Worm (Caenorhabditis elegans) whole organism, young adult: ENCODE measurements around the gene R05G6.5.

Experiments
- B0019.2 ChIP-seq: fragments of 200-800 bp; sonication (Bioruptor generic); conservative IDR thresholded peaks from 2 replicates; pipeline ENCODE4 v1.3.6; 2022; ENCODE audit warnings: missing genetic modification reagents, missing genetic modification characterization, missing compliant biosample characterization
- B0035.1 ChIP-seq: sonication (generic microtip); optimal IDR thresholded peaks from 2 replicates; lab custom pipeline; 2016; ENCODE audit warnings: missing genetic modification characterization, mild to moderate bottlenecking, missing compliant biosample characterization, missing genotype, missing genetic modification reagents
- B0336.3 ChIP-seq: fragments of 200-800 bp; sonication (Bioruptor generic); IDR thresholded peaks from 2 replicates; pipeline ENCODE4 v1.3.6; 2022; ENCODE audit warnings: missing genetic modification characterization, missing compliant biosample characterization
- C17E4.6 ChIP-seq: fragments of 200-800 bp; sonication (Bioruptor generic); IDR thresholded peaks from 2 replicates; pipeline ENCODE4 v1.3.6; 2022; ENCODE audit warnings: missing genetic modification reagents, missing genetic modification characterization, missing compliant biosample characterization
- D2030.7 ChIP-seq: fragments of 200-800 bp; sonication (Bioruptor generic); IDR thresholded peaks from 2 replicates; pipeline ENCODE4 v1.3.6; 2022; ENCODE audit warnings: missing genetic modification reagents, missing genetic modification characterization, missing compliant biosample characterization
- F10E7.11 ChIP-seq: sonication (generic microtip); optimal IDR thresholded peaks from 2 replicates; lab custom pipeline; 2017; ENCODE audit warnings: mild to moderate bottlenecking, missing genetic modification characterization, moderate library complexity, missing compliant biosample characterization
- F22D6.2 ChIP-seq: sonication (generic microtip); optimal IDR thresholded peaks from 2 replicates; lab custom pipeline; 2016; ENCODE audit warnings: mild to moderate bottlenecking, missing genetic modification characterization, missing compliant biosample characterization
- F37B4.10 ChIP-seq: fragments of 200-800 bp; sonication (Bioruptor generic); IDR thresholded peaks from 2 replicates; pipeline ENCODE4 v1.3.6; 2022; ENCODE audit warnings: missing genetic modification characterization, missing compliant biosample characterization
- F55B11.4 ChIP-seq: sonication (generic microtip); optimal IDR thresholded peaks from 2 replicates; lab custom pipeline; 2016; ENCODE audit warnings: missing compliant biosample characterization, missing genetic modification characterization, borderline replicate concordance; ENCODE audit not compliant: insufficient read depth
- F57A8.1 ChIP-seq: fragments of 200-800 bp; sonication (Bioruptor generic); optimal IDR thresholded peaks from 2 replicates; lab custom pipeline; 2018; ENCODE audit warnings: mild to moderate bottlenecking, missing genetic modification characterization, moderate library complexity, missing compliant biosample characterization
- Y53G8AR.9 ChIP-seq: fragments of 200-800 bp; sonication (Bioruptor generic); conservative IDR thresholded peaks from 2 replicates; pipeline ENCODE4 v1.3.6; 2022; ENCODE audit warnings: missing genetic modification reagents, missing genetic modification characterization, missing compliant biosample characterization
- Y79H2A.3 ChIP-seq: fragments of 200-800 bp; sonication (Bioruptor generic); conservative IDR thresholded peaks from 2 replicates; pipeline ENCODE4 v1.3.6; 2022; ENCODE audit warnings: missing genetic modification reagents, missing genetic modification characterization, missing compliant biosample characterization
- aptf-2 ChIP-seq: fragments of 200-800 bp; sonication (Bioruptor generic); conservative IDR thresholded peaks from 2 replicates; pipeline ENCODE4 v1.3.6; 2022; ENCODE audit warnings: missing genetic modification reagents, missing genetic modification characterization, missing compliant biosample characterization
- attf-5 ChIP-seq: fragments of 200-800 bp; sonication (Bioruptor generic); optimal IDR thresholded peaks from 2 replicates; lab custom pipeline; 2018; ENCODE audit warnings: mild to moderate bottlenecking, missing genetic modification characterization, missing compliant biosample characterization
- bed-2 ChIP-seq: fragments of 200-800 bp; sonication (Bioruptor generic); IDR thresholded peaks from 2 replicates; pipeline ENCODE4 v1.3.6; 2022; ENCODE audit warnings: missing genetic modification reagents, missing genetic modification characterization, missing compliant biosample characterization
- ceh-58 ChIP-seq: fragments of 200-800 bp; sonication (Bioruptor generic); IDR thresholded peaks from 2 replicates; pipeline ENCODE4 v1.3.6; 2022; ENCODE audit warnings: missing genetic modification characterization, missing compliant biosample characterization
- chd-7 ChIP-seq: sonication (generic microtip); optimal IDR thresholded peaks from 2 replicates; lab custom pipeline; 2016; ENCODE audit warnings: mild to moderate bottlenecking, missing genetic modification characterization, moderate library complexity, missing compliant biosample characterization
- die-1 ChIP-seq: sonication (generic microtip); optimal IDR thresholded peaks from 2 replicates; lab custom pipeline; 2016; ENCODE audit warnings: missing genotype, mild to moderate bottlenecking, missing genetic modification characterization, missing compliant biosample characterization
- dpff-1 ChIP-seq: sonication (generic microtip); optimal IDR thresholded peaks from 2 replicates; lab custom pipeline; 2017; ENCODE audit warnings: mild to moderate bottlenecking, missing genetic modification characterization, missing compliant biosample characterization
- dpl-1 ChIP-seq: fragments of 150-350 bp; optimal IDR thresholded peaks from 2 replicates; lab custom pipeline; 2014; ENCODE audit warnings: missing biosample characterization, missing genetic modification reagents, missing genetic modification characterization
- egl-18 ChIP-seq: fragments of 200-800 bp; sonication (Bioruptor generic); IDR thresholded peaks from 2 replicates; pipeline ENCODE4 v1.3.6; 2022; ENCODE audit warnings: missing genetic modification reagents, missing genetic modification characterization, missing compliant biosample characterization
- egrh-3 ChIP-seq: fragments of 200-800 bp; sonication (Bioruptor generic); IDR thresholded peaks from 2 replicates; pipeline ENCODE4 v1.3.6; 2022; ENCODE audit warnings: missing genetic modification reagents, missing genetic modification characterization, missing compliant biosample characterization
- ekl-4 ChIP-seq: fragments of 200-800 bp; sonication (Bioruptor generic); IDR thresholded peaks from 2 replicates; pipeline ENCODE4 v1.3.6; 2022; ENCODE audit warnings: missing genetic modification reagents, missing genetic modification characterization, missing compliant biosample characterization
- fkh-3 ChIP-seq: sonication (generic microtip); optimal IDR thresholded peaks from 2 replicates; lab custom pipeline; 2016; ENCODE audit warnings: mild to moderate bottlenecking, missing genetic modification characterization, missing compliant biosample characterization
- hlh-12 ChIP-seq: sonication (generic microtip); optimal IDR thresholded peaks from 2 replicates; lab custom pipeline; 2016; ENCODE audit warnings: missing genetic modification characterization, missing compliant biosample characterization
- hlh-26 ChIP-seq: fragments of 200-800 bp; sonication (Bioruptor generic); conservative IDR thresholded peaks from 2 replicates; pipeline ENCODE4 v1.3.6; 2022; ENCODE audit warnings: missing genetic modification reagents, missing genetic modification characterization, missing compliant biosample characterization
- hmg-1.2 ChIP-seq: fragments of 200-800 bp; sonication (Bioruptor generic); IDR thresholded peaks from 2 replicates; pipeline ENCODE4 v1.3.6; 2022; ENCODE audit warnings: missing genetic modification reagents, missing genetic modification characterization, missing compliant biosample characterization
- hsf-1 ChIP-seq: fragments of 200-800 bp; sonication (Bioruptor generic); IDR thresholded peaks from 2 replicates; pipeline ENCODE4 v1.3.6; 2022; ENCODE audit warnings: missing genetic modification reagents, missing genetic modification characterization, missing compliant biosample characterization
- let-526 ChIP-seq: fragments of 200-800 bp; sonication (Bioruptor generic); IDR thresholded peaks from 2 replicates; pipeline ENCODE4 v1.3.6; 2022; ENCODE audit warnings: missing genetic modification reagents, missing genetic modification characterization, missing compliant biosample characterization
- lin-54 ChIP-seq: fragments of 200-800 bp; sonication (Bioruptor generic); optimal IDR thresholded peaks from 2 replicates; lab custom pipeline; 2018; ENCODE audit warnings: mild to moderate bottlenecking, missing genetic modification characterization, missing compliant biosample characterization
- madf-6 ChIP-seq: fragments of 200-800 bp; sonication (Bioruptor generic); IDR thresholded peaks from 2 replicates; pipeline ENCODE4 v1.3.6; 2022; ENCODE audit warnings: missing genetic modification reagents, missing genetic modification characterization, missing compliant biosample characterization
- madf-8 ChIP-seq: fragments of 200-800 bp; sonication (Bioruptor generic); conservative IDR thresholded peaks from 2 replicates; pipeline ENCODE4 v1.3.6; 2022; ENCODE audit warnings: missing genetic modification reagents, missing genetic modification characterization, missing compliant biosample characterization
- mcd-1 ChIP-seq: fragments of 200-800 bp; sonication (Bioruptor generic); IDR thresholded peaks from 2 replicates; pipeline ENCODE4 v1.3.6; 2022; ENCODE audit warnings: missing genetic modification reagents, missing genetic modification characterization, missing compliant biosample characterization
- mxl-1 ChIP-seq: sonication (generic microtip); optimal IDR thresholded peaks from 2 replicates; lab custom pipeline; 2016; ENCODE audit warnings: missing genetic modification characterization, missing compliant biosample characterization
- nfyb-1 ChIP-seq: fragments of 200-800 bp; sonication (Bioruptor generic); IDR thresholded peaks from 2 replicates; pipeline ENCODE4 v1.3.6; 2022; ENCODE audit warnings: missing genetic modification reagents, missing genetic modification characterization, missing compliant biosample characterization
- nhr-120 ChIP-seq: fragments of 200-800 bp; sonication (Bioruptor generic); IDR thresholded peaks from 2 replicates; pipeline ENCODE4 v1.3.6; 2022; ENCODE audit warnings: missing genetic modification characterization, missing compliant biosample characterization
- nhr-27 ChIP-seq: fragments of 200-800 bp; sonication (Bioruptor generic); optimal IDR thresholded peaks from 2 replicates; lab custom pipeline; 2018; ENCODE audit warnings: mild to moderate bottlenecking, missing genetic modification characterization, moderate library complexity, missing compliant biosample characterization
- nhr-80 ChIP-seq: sonication (generic microtip); optimal IDR thresholded peaks from 2 replicates; lab custom pipeline; 2016; ENCODE audit warnings: missing genetic modification characterization, missing compliant biosample characterization
- snpc-3.4 ChIP-seq: sonication (generic microtip); optimal IDR thresholded peaks from 2 replicates; lab custom pipeline; 2017; ENCODE audit warnings: missing genetic modification characterization, mild to moderate bottlenecking, missing compliant biosample characterization, antibody characterized with exemption, moderate library complexity, missing genotype, missing genetic modification reagents
- snpc-4 ChIP-seq, 5 experiments: fragments of 150-350 bp in 1 of 5; sonication (generic microtip) in 4 of 5; optimal IDR thresholded peaks; 2 replicates each; lab custom pipeline; 2014 to 2018; ENCODE audit warnings: missing genetic modification characterization in 5 of 5, missing biosample characterization in 3 of 5, antibody characterized with exemption in 2 of 5, mild to moderate bottlenecking in 2 of 5, missing compliant biosample characterization in 2 of 5, missing genotype in 2 of 5, moderate library complexity in 2 of 5, missing genetic modification reagents in 1 of 5
- sptf-2 ChIP-seq: fragments of 200-800 bp; sonication (Bioruptor generic); optimal IDR thresholded peaks from 2 replicates; lab custom pipeline; 2018; ENCODE audit warnings: mild to moderate bottlenecking, missing genetic modification characterization, missing compliant biosample characterization
- tbx-9 ChIP-seq: sonication (generic microtip); optimal IDR thresholded peaks from 2 replicates; lab custom pipeline; 2016; ENCODE audit warnings: borderline replicate concordance, missing genetic modification characterization, inconsistent platforms, missing compliant biosample characterization
- xnd-1 ChIP-seq: sonication (generic microtip); optimal IDR thresholded peaks from 2 replicates; lab custom pipeline; 2016; ENCODE audit warnings: missing genotype, missing genetic modification reagents, missing genetic modification characterization, missing compliant biosample characterization
- zfh-2 ChIP-seq: fragments of 200-800 bp; sonication (Bioruptor generic); conservative IDR thresholded peaks from 2 replicates; pipeline ENCODE4 v1.3.6; 2022; ENCODE audit warnings: missing genetic modification reagents, missing genetic modification characterization, missing compliant biosample characterization
- zim-3 ChIP-seq: sonication (generic microtip); optimal IDR thresholded peaks from 2 replicates; lab custom pipeline; 2017; ENCODE audit warnings: mild to moderate bottlenecking, missing genetic modification characterization, moderate library complexity, missing compliant biosample characterization
- ztf-22 ChIP-seq: fragments of 200-800 bp; sonication (Bioruptor generic); optimal IDR thresholded peaks from 2 replicates; lab custom pipeline; 2018; ENCODE audit warnings: mild to moderate bottlenecking, missing genetic modification characterization, moderate library complexity, missing compliant biosample characterization
- ztf-3 ChIP-seq: fragments of 200-800 bp; sonication (Bioruptor generic); optimal IDR thresholded peaks from 2 replicates; lab custom pipeline; 2018; ENCODE audit warnings: mild to moderate bottlenecking, missing genetic modification characterization, missing compliant biosample characterization

The R05G6.5 gene

DNA sequence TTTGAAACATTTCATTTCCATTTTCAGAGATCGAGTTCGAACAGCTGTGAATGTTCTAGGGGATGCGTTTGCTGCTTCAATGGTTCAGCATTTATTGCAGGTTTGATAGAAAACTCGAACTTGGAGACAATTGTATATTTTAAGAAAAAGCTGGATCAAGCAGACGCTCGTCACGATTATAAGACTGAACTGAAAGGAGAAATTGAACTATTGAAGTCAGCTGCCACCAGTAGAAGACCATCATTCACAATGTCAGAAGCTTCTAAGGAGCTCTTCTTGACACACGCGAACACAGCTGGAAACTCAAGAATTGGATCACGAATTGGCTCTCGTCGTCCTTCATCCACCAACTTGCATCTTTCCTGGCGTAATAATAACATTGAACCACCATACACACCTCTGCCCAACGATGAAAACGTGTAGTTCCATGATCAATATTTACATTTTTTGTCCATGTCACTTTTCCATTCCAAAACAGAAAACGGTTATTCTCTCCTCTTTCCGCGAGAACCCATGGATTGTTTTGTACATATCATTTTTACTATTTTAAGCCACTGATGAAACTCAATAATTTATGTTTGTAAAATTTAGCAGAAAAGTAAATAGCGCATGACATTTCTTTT is 2.2 kb upstream of the R05G6.5 start (continued):
- TF ChIP-seq nhr-120 (no peak), B0019.2 (GFP tag; lab: Robert Waterston, UW) (no peak), B0336.3 (peak; percentile 86), ztf-22 (peak; percentile 70), dpff-1 (tag; lab: Kevin White, UChicago) (no peak), C17E4.6 (GFP tag; lab: Robert Waterston, UW) (no peak), mcd-1 (GFP tag; lab: Robert Waterston, UW) (no peak; the same call in none of the 2 replicates), ekl-4 (no peak; the same call in none of the 2 replicates), ceh-58 (GFP tag; lab: Robert Waterston, UW) (no peak), snpc-4 (GFP tag; optimal IDR thresholded peaks at IDR 0.05; lab: Kevin White, UChicago) (no peak), snpc-4 (tag; optimal IDR thresholded peaks at IDR 0.05; lab: Kevin White, UChicago) (peak in 2 of 4 experiments; percentile 35 to 47), let-526 (peak; percentile 19; the same call in 1 of the 2 replicates), Y53G8AR.9 (GFP tag; lab: Robert Waterston, UW) (peak; percentile 88), tbx-9 (tag; lab: Kevin White, UChicago) (no peak), hsf-1 (peak; percentile 67), F57A8.1 (GFP tag; lab: Kevin White, UChicago) (no peak), Y79H2A.3 (0 out of 2 replicates have a peak, but pooled peaks have one; percentile 46), mxl-1 (tag; lab: Kevin White, UChicago) (peak; percentile 39), die-1 (tag; lab: Kevin White, UChicago) (no peak), F37B4.10 (no peak), F55B11.4 (no peak), madf-6 (peak; percentile 48), zim-3 (tag; lab: Kevin White, UChicago) (no peak), hlh-12 (tag; lab: Kevin White, UChicago) (no peak), nhr-27 (tag; lab: Kevin White, UChicago) (peak; percentile 54), D2030.7 (GFP tag; lab: Robert Waterston, UW) (peak; percentile 34; the same call in 1 of the 2 replicates), snpc-3.4 (tag; lab: Kevin White, UChicago) (peak; percentile 64), hmg-1.2 (GFP tag; lab: Robert Waterston, UW) (peak; percentile 50), fkh-3 (tag; lab: Kevin White, UChicago) (no peak), attf-5 (GFP tag; lab: Kevin White, UChicago) (peak; percentile 1), aptf-2 (no peak), nhr-80 (tag; lab: Kevin White, UChicago) (no peak), F10E7.11 (tag; lab: Kevin White, UChicago) (peak; percentile 36), nfyb-1 (GFP tag; lab: Robert Waterston, UW) (0 out of 2 replicates have a peak, but pooled peaks have one; percentile 42), egl-18 (GFP tag; lab: Robert Waterston, UW) (no peak), chd-7 (tag; lab: Kevin White, UChicago) (peak; percentile 62), bed-2 (GFP tag; lab: Robert Waterston, UW) (no peak), B0035.1 (peak; percentile 10), madf-8 (GFP tag; lab: Robert Waterston, UW) (no peak), sptf-2 (GFP tag; lab: Kevin White, UChicago) (no peak), dpl-1 (GFP tag; lab: Kevin White, UChicago) (no peak), zfh-2 (GFP tag; lab: Robert Waterston, UW) (no peak), hlh-26 (GFP tag; lab: Robert Waterston, UW) (no peak), F22D6.2 (tag; lab: Kevin White, UChicago) (no peak), egrh-3 (no peak), lin-54 (GFP tag; lab: Kevin White, UChicago) (peak; percentile 49), xnd-1 (no peak), ztf-3 (no peak)
